Worm (Caenorhabditis elegans): ENCODE data around the gene R09D1.14.

R09D1.14 gene

DNA sequence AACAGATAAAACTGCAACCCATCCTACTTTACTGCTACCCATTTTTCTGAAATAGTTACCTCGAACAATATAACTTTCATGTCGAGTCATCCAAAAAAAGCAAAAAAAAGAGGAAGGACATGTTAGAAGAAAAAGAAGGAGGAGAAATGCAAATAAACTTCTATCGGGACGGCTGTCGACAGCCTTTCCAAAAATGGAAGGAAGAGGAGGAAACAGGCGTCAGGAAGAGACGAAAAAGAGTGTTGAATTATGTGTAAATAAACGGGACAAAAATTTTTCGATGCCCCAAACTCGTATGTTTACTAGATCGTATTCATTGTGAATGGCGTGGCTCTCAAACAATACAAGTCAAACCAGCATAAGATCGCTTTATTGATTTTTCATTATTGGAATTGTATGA is 31.7 kb downstream of the R09D1.14 start, which contains the start of gene M176.5:
TSS of gene M176.5 (minus strand) at position 101 of the 400 bp plus-strand sequence.
- TF ChIP-seq nhr-11 (tag; optimal IDR thresholded peaks at IDR 0.05): no peak
- TF ChIP-seq npax-4 (tag; optimal IDR thresholded peaks at IDR 0.05): no peak
- TF ChIP-seq hlh-30 (tag; optimal IDR thresholded peaks at IDR 0.05; ENCODE audit: insufficient read depth): no peak
- no peak for TF ChIP-seq pat-9 (tag; optimal IDR thresholded peaks at IDR 0.05)
- TF ChIP-seq Y22D7AL.16 (tag; optimal IDR thresholded peaks at IDR 0.05): no peak
- TF ChIP-seq sdc-2 (tag; optimal IDR thresholded peaks at IDR 0.05): no peak
- TF ChIP-seq elt-4 (tag; optimal IDR thresholded peaks at IDR 0.05): no peak
- no peak for TF ChIP-seq ceh-34 (tag; optimal IDR thresholded peaks at IDR 0.05)
- TF ChIP-seq che-1 (tag; optimal IDR thresholded peaks at IDR 0.05): no peak
- TF ChIP-seq pha-2 (tag; optimal IDR thresholded peaks at IDR 0.05): no peak
- no peak for TF ChIP-seq madf-2 (tag; optimal IDR thresholded peaks at IDR 0.05)
- no peak for TF ChIP-seq C38D4.7 (GFP tag; optimal IDR thresholded peaks at IDR 0.05)
- no peak for TF ChIP-seq pqm-1 (tag; optimal IDR thresholded peaks at IDR 0.05)
- TF ChIP-seq tbx-7 (tag; optimal IDR thresholded peaks at IDR 0.05): no peak
- no peak for TF ChIP-seq zip-5 (tag; optimal IDR thresholded peaks at IDR 0.05)
- TF ChIP-seq ceh-31 (tag; optimal IDR thresholded peaks at IDR 0.05): no peak

DNA sequence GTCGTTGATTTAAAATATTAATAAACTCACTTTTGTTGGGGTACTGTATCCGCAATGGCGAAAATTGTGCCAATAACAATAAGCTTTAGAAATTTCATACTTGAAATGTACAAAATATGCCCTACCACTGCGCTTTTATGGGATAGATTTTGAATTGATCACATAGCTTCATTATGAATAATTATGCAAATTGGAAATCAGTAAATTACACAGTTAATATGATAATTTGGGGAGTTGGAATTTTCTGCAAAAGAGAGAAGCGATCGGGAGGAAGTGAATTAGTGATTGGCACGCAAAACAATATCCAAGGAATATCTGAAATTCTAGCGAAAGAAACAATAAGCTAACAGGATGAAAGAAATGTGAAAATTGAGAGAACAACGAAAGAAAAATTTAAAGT is 33.3 kb downstream of the R09D1.14 start, which contains the start of gene M176.10:
TSS of gene M176.10 (minus strand) at position 101 of the 400 bp plus-strand sequence.
- TF ChIP-seq ceh-31 (tag; optimal IDR thresholded peaks at IDR 0.05) (no peak), ceh-18 (tag; optimal IDR thresholded peaks at IDR 0.05) (no peak), ceh-6 (GFP tag; optimal IDR thresholded peaks at IDR 0.05) (no peak), fax-1 (tag; optimal IDR thresholded peaks at IDR 0.05) (no peak)

DNA sequence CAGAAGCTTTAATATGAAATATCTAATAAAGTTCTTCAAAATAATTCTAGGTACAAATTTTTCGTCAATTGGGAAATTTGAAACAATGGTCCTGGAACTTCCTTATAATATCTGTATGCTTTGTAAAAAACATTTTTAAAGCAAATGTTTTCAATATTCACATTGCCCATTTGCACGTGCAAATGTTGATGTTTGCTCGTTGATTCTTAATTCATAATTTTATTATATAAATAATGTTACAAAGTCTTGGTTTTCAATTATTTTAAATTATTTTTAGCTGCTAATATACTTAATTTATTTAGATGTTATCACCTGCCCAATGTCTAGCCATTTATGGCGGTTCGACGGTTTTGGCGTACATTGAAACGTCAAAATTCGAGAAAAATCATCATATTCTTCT is 37.4 kb downstream of the R09D1.14 start, which contains the start of gene M176.11:
TSS of gene M176.11 (plus strand) at position 301 of the 400 bp plus-strand sequence.
- TF ChIP-seq ceh-19 (GFP tag; optimal IDR thresholded peaks at IDR 0.05) (no peak), tbx-7 (tag; optimal IDR thresholded peaks at IDR 0.05) (no peak), fkh-6 (tag; optimal IDR thresholded peaks at IDR 0.05) (no peak), ceh-34 (tag; optimal IDR thresholded peaks at IDR 0.05) (no peak), ets-4 (tag; optimal IDR thresholded peaks at IDR 0.05) (no peak), ceh-2 (tag; optimal IDR thresholded peaks at IDR 0.05) (no peak), nhr-232 (tag; optimal IDR thresholded peaks at IDR 0.05) (no peak), pag-3 (tag; optimal IDR thresholded peaks at IDR 0.05; ENCODE audit: borderline replicate concordance) (no peak), hlh-30 (tag; optimal IDR thresholded peaks at IDR 0.05; ENCODE audit: insufficient read depth) (no peak), nfya-1 (tag; optimal IDR thresholded peaks at IDR 0.05) (no peak), pros-1 (tag; optimal IDR thresholded peaks at IDR 0.05) (no peak), K09A11.1 (tag; optimal IDR thresholded peaks at IDR 0.05; ENCODE audit: insufficient read depth) (no peak), dmd-4 (tag; optimal IDR thresholded peaks at IDR 0.05; ENCODE audit: borderline replicate concordance) (no peak)

DNA sequence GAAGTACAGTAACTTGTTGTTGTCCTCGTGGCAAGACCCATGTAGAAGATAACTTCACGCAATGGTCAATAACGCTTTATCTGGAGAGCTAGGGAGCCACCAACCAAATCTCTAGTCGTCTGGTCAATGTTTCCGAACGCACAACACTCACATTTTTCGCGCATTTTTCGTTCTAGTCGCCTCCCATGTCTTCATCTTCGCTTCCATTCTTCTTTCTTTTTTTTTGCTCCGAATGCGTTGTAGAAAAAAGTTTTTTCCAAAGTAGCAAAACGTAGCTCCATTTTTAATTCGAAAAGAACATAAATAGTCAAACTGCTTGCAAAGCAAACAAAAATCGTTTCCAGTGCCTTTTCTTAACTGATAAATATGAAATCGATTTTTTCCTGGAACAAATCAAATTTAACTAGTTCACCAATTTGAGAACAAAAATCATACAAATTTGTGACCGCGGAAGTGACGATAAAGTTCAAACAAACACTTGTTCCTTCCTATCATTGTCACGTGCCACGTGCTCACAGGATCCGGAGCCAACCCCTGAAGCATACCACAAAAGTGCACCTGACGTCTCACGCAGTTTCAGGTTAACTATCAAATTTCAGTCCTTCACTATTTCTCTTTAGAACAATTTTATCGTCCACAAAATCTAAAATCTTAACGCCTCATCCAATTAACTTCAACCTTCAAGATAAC is 40.4 kb downstream of the R09D1.14 start:
- TF ChIP-seq C08G9.2 (tag; optimal IDR thresholded peaks at IDR 0.05): no peak
- TF ChIP-seq hlh-15 (tag; optimal IDR thresholded peaks at IDR 0.05): no peak
- TF ChIP-seq unc-42 (tag; optimal IDR thresholded peaks at IDR 0.05): no peak
- TF ChIP-seq pqm-1 (tag; optimal IDR thresholded peaks at IDR 0.05): no peak

DNA sequence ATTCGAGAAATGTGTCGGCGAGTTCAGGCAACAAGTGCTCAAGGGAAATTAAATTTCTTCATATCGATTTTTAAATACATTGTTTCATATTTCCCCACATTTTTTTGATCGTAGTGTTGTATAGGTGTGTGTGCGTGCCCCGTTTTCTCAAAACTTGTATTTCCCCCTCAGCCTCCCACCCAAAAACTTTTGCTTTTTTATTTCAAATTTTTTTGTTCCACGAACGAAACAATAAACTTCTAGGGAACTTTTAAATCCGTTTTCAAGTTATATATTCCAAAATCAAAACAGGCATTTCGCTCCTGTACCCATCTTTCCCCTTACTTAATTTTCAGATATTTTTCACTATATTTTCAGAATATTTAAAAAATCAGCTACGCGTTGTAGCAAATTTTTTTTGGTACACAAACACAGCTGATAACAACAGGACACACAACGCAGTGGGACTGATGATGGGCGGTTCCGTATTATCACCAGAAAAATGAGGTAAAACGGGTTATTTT is 41.2 kb downstream of the R09D1.14 start, which contains the start of the genes M176.4 and M176.16:
TSS of gene M176.4 (plus strand) at position 301 of the 503 bp plus-strand sequence.
TSS of gene M176.16 (plus strand) at position 453 of the 503 bp plus-strand sequence.
- TF ChIP-seq K02D7.2 (tag; optimal IDR thresholded peaks at IDR 0.05) (no peak), nhr-232 (tag; optimal IDR thresholded peaks at IDR 0.05) (no peak), elt-2 (tag; optimal IDR thresholded peaks at IDR 0.05) (peak; percentile 22)
